Worm (Caenorhabditis elegans) whole organism, L4 larva: ENCODE data around the gene lact-6.

ENCODE experiments used
- lsy-2 ChIP-seq, 2 experiments: fragments of 150-350 bp in 1 of 2; sonication (generic microtip) in 1 of 2; optimal IDR thresholded peaks; 2 replicates each; lab custom pipeline; 2014 to 2017; ENCODE audit warnings: missing biosample characterization in 2 of 2, missing genetic modification characterization in 2 of 2
- skn-1 ChIP-seq: fragments of 150-350 bp; optimal IDR thresholded peaks from 2 replicates; lab custom pipeline; 2014; ENCODE audit warnings: missing biosample characterization, missing genetic modification characterization

ce11 chrIV:17407025-17407424, 24.2 kb downstream of the lact-6 start, which contains the start of gene T02D1.7:
- TF ChIP-seq lsy-2 (tag; optimal IDR thresholded peaks at IDR 0.05; lab: Kevin White, UChicago) = no peak
- no peak for TF ChIP-seq skn-1 (tag; lab: Kevin White, UChicago)
